Worm (Caenorhabditis elegans) whole organism, late embryonic: Measurements from ENCODE around the gene C14B1.12.

Experiments used
- hlh-30 ChIP-seq: sonication (generic microtip); optimal IDR thresholded peaks from 2 replicates; lab custom pipeline; 2017; ENCODE audit warnings: antibody characterized with exemption, missing genetic modification characterization, missing compliant biosample characterization; ENCODE audit not compliant: insufficient read depth
- rnt-1 ChIP-seq: sonication (generic microtip); optimal IDR thresholded peaks from 2 replicates; lab custom pipeline; 2016; ENCODE audit warnings: missing genetic modification characterization, missing compliant biosample characterization

ce11 chrIII:3723726-3724125 is 1.1 kb downstream of the C14B1.12 start:
- no peak for TF ChIP-seq rnt-1 (tag; lab: Kevin White, UChicago)
- TF ChIP-seq hlh-30 (tag; lab: Kevin White, UChicago) = no peak
